Fruit fly (Drosophila melanogaster) whole organism, embryonic: Measurements from ENCODE around the gene nmdyn-D7.

Source experiments
- Abd-B ChIP-seq: fragments of 200-800 bp; sonication (Bioruptor generic); optimal IDR thresholded peaks from 2 replicates; lab custom pipeline; 2018; ENCODE audit warnings: missing biosample characterization, mild to moderate bottlenecking, missing genetic modification characterization, moderate library complexity
- Ada2b ChIP-seq: fragments of 200-800 bp; sonication (Bioruptor generic); IDR thresholded peaks from 2 replicates; pipeline ENCODE4 v1.3.6; 2022; ENCODE audit warnings: missing biosample characterization, missing genetic modification characterization
- Blimp-1 ChIP-seq: fragments of 200-800 bp; sonication (Bioruptor generic); optimal IDR thresholded peaks from 3 replicates; lab custom pipeline; 2018; ENCODE audit warnings: missing biosample characterization, missing genetic modification characterization, mild to moderate bottlenecking, moderate library complexity, missing genetic modification reagents
- C15 ChIP-seq: fragments of 200-800 bp; sonication (Bioruptor generic); IDR thresholded peaks from 3 replicates; pipeline ENCODE4 v1.3.6; 2022; ENCODE audit warnings: missing biosample characterization, missing genetic modification characterization
- CG10209 ChIP-seq: fragments of 200-800 bp; sonication (Bioruptor generic); optimal IDR thresholded peaks from 3 replicates; lab custom pipeline; 2017; ENCODE audit warnings: missing biosample characterization, mild to moderate bottlenecking, missing genetic modification characterization, missing genetic modification reagents
- CG10543 ChIP-seq: fragments of 200-800 bp; sonication (Bioruptor generic); optimal IDR thresholded peaks from 3 replicates; lab custom pipeline; 2017; ENCODE audit warnings: missing biosample characterization, mild to moderate bottlenecking, missing genetic modification characterization, moderate library complexity
- CG11560 ChIP-seq: fragments of 200-800 bp; sonication (Bioruptor generic); IDR thresholded peaks from 3 replicates; pipeline ENCODE4 v1.3.6; 2022; ENCODE audit warnings: missing biosample characterization, missing genetic modification characterization
- CG14441 ChIP-seq: fragments of 200-800 bp; sonication (Bioruptor generic); IDR thresholded peaks from 2 replicates; pipeline ENCODE4 v1.3.6; 2022; ENCODE audit warnings: missing biosample characterization, missing genetic modification characterization
- CG14710 ChIP-seq: fragments of 200-800 bp; sonication (Bioruptor generic); optimal IDR thresholded peaks from 3 replicates; lab custom pipeline; 2019; ENCODE audit warnings: missing biosample characterization, mild to moderate bottlenecking, missing genetic modification characterization, moderate library complexity
- CG1792 ChIP-seq: fragments of 200-800 bp; sonication (Bioruptor generic); optimal IDR thresholded peaks from 2 replicates; lab custom pipeline; 2016; ENCODE audit warnings: missing biosample characterization, missing genetic modification characterization
- CG18011 ChIP-seq: fragments of 200-800 bp; sonication (Bioruptor generic); optimal IDR thresholded peaks from 2 replicates; lab custom pipeline; 2017; ENCODE audit warnings: missing biosample characterization, missing genetic modification characterization, mild to moderate bottlenecking, moderate library complexity, missing genotype
- CG2889 ChIP-seq: fragments of 200-800 bp; sonication (Bioruptor generic); IDR thresholded peaks from 3 replicates; pipeline ENCODE4 v1.3.6; 2022; ENCODE audit warnings: missing biosample characterization, missing genetic modification characterization
- CG30431 ChIP-seq: fragments of 200-800 bp; sonication (Bioruptor generic); optimal IDR thresholded peaks from 2 replicates; lab custom pipeline; 2017; ENCODE audit warnings: missing biosample characterization, missing genetic modification characterization
- CG31365 ChIP-seq: fragments of 200-800 bp; sonication (Bioruptor generic); optimal IDR thresholded peaks from 2 replicates; lab custom pipeline; 2018; ENCODE audit warnings: missing biosample characterization, mild to moderate bottlenecking, missing genetic modification characterization
- CG7556 ChIP-seq: fragments of 200-800 bp; sonication (Bioruptor generic); optimal IDR thresholded peaks from 2 replicates; lab custom pipeline; 2017; ENCODE audit warnings: missing biosample characterization, mild to moderate bottlenecking, missing genetic modification characterization
- E2f2 ChIP-seq: fragments of 200-800 bp; sonication (Bioruptor generic); IDR thresholded peaks from 2 replicates; pipeline ENCODE4 v1.3.6; 2022; ENCODE audit warnings: missing biosample characterization, missing genetic modification characterization
- Fer1 ChIP-seq: fragments of 200-800 bp; sonication (Bioruptor generic); optimal IDR thresholded peaks from 2 replicates; lab custom pipeline; 2017; ENCODE audit warnings: missing biosample characterization, mild to moderate bottlenecking, missing genetic modification characterization
- Fer3 ChIP-seq: fragments of 200-800 bp; sonication (Bioruptor generic); optimal IDR thresholded peaks from 2 replicates; lab custom pipeline; 2018; ENCODE audit warnings: missing biosample characterization, mild to moderate bottlenecking, missing genetic modification characterization, moderate library complexity
- HLH3B ChIP-seq: fragments of 200-800 bp; sonication (Bioruptor generic); IDR thresholded peaks from 2 replicates; pipeline ENCODE4 v1.3.6; 2022; ENCODE audit warnings: missing biosample characterization, missing genetic modification characterization
- MESR4 ChIP-seq: fragments of 200-800 bp; sonication (Bioruptor generic); optimal IDR thresholded peaks from 2 replicates; lab custom pipeline; 2018; ENCODE audit warnings: missing biosample characterization, mild to moderate bottlenecking, missing genetic modification characterization, moderate library complexity
- Meics ChIP-seq: fragments of 200-800 bp; sonication (Bioruptor generic); optimal IDR thresholded peaks from 2 replicates; lab custom pipeline; 2017; ENCODE audit warnings: missing biosample characterization, mild to moderate bottlenecking, missing genetic modification characterization
- NfI ChIP-seq: fragments of 200-800 bp; sonication (Bioruptor generic); optimal IDR thresholded peaks from 3 replicates; lab custom pipeline; 2018; ENCODE audit warnings: missing biosample characterization, mild to moderate bottlenecking, missing genetic modification characterization, moderate library complexity
- Opbp ChIP-seq: fragments of 200-800 bp; sonication (Bioruptor generic); IDR thresholded peaks from 3 replicates; pipeline ENCODE4 v1.3.6; 2022; ENCODE audit warnings: missing biosample characterization, missing genetic modification characterization; ENCODE audit not compliant: partially characterized antibody
- Ptx1 ChIP-seq: fragments of 200-800 bp; sonication (Bioruptor generic); IDR thresholded peaks from 2 replicates; pipeline ENCODE4 v1.3.6; 2022; ENCODE audit warnings: missing biosample characterization, missing genetic modification characterization
- Sry-β ChIP-seq: fragments of 200-800 bp; sonication (Bioruptor generic); optimal IDR thresholded peaks from 2 replicates; lab custom pipeline; 2018; ENCODE audit warnings: missing biosample characterization, mild to moderate bottlenecking, missing genetic modification characterization, moderate library complexity
- bab2 ChIP-seq: fragments of 200-800 bp; sonication (Bioruptor generic); optimal IDR thresholded peaks from 2 replicates; lab custom pipeline; 2016; ENCODE audit warnings: missing biosample characterization, missing genetic modification characterization
- bsh ChIP-seq, 2 experiments: fragments of 200-800 bp; sonication (Bioruptor generic); optimal IDR thresholded peaks; 2 replicates each; lab custom pipeline; 2017 to 2018; ENCODE audit warnings: mild to moderate bottlenecking in 2 of 2, missing biosample characterization in 2 of 2, missing genetic modification characterization in 2 of 2, moderate library complexity in 1 of 2
- cato ChIP-seq: fragments of 200-800 bp; sonication (Bioruptor generic); optimal IDR thresholded peaks from 2 replicates; lab custom pipeline; 2016; ENCODE audit warnings: missing biosample characterization, missing genetic modification characterization, borderline replicate concordance
- chn ChIP-seq: fragments of 200-800 bp; sonication (Bioruptor generic); optimal IDR thresholded peaks from 2 replicates; lab custom pipeline; 2016; ENCODE audit warnings: missing biosample characterization, missing genetic modification characterization
- eyg ChIP-seq: fragments of 200-800 bp; sonication (Bioruptor generic); optimal IDR thresholded peaks from 3 replicates; lab custom pipeline; 2016; ENCODE audit warnings: missing biosample characterization, missing genetic modification characterization
- fd96Cb ChIP-seq: fragments of 200-800 bp; sonication (Bioruptor generic); optimal IDR thresholded peaks from 2 replicates; lab custom pipeline; 2018; ENCODE audit warnings: missing biosample characterization, mild to moderate bottlenecking, missing genetic modification characterization, moderate library complexity
- fru ChIP-seq: fragments of >200 bp; optimal IDR thresholded peaks from 2 replicates; lab custom pipeline; 2017
- gcm ChIP-seq: fragments of 200-800 bp; sonication (Bioruptor generic); optimal IDR thresholded peaks from 2 replicates; lab custom pipeline; 2019; ENCODE audit warnings: missing biosample characterization, mild to moderate bottlenecking, missing genetic modification characterization, moderate library complexity
- hbn ChIP-seq: fragments of 200-800 bp; sonication (Bioruptor generic); IDR thresholded peaks from 2 replicates; pipeline ENCODE4 v1.3.6; 2022; ENCODE audit warnings: missing biosample characterization, missing genetic modification characterization; ENCODE audit not compliant: partially characterized antibody
- inv ChIP-seq: fragments of 200-800 bp; sonication (Bioruptor generic); IDR thresholded peaks from 2 replicates; pipeline ENCODE4 v1.3.6; 2022; ENCODE audit warnings: missing biosample characterization, missing genetic modification characterization; ENCODE audit not compliant: partially characterized antibody
- jigr1 ChIP-seq: fragments of 200-800 bp; sonication (Bioruptor generic); IDR thresholded peaks from 3 replicates; pipeline ENCODE4 v1.3.6; 2022; ENCODE audit warnings: missing biosample characterization, missing genetic modification characterization
- knrl ChIP-seq: fragments of 200-800 bp; sonication (Bioruptor generic); IDR thresholded peaks from 3 replicates; pipeline ENCODE4 v1.3.6; 2022; ENCODE audit warnings: missing biosample characterization, missing genetic modification characterization; ENCODE audit not compliant: partially characterized antibody
- lov ChIP-seq, 2 experiments: fragments of 200-800 bp in 1 of 2; fragments of >200 bp in 1 of 2; sonication (Bioruptor generic) in 1 of 2; IDR thresholded peaks in 1 of 2; optimal IDR thresholded peaks in 1 of 2; 2 replicates in 1 of 2; 3 replicates in 1 of 2; pipeline versions ENCODE4 v1.3.6 to Lab custom; 2017 to 2022; ENCODE audit warnings: missing biosample characterization in 1 of 2, missing genetic modification characterization in 1 of 2
- nau ChIP-seq: fragments of 200-800 bp; sonication (Bioruptor generic); optimal IDR thresholded peaks from 3 replicates; lab custom pipeline; 2017; ENCODE audit warnings: missing biosample characterization, mild to moderate bottlenecking, missing genetic modification characterization, missing genetic modification reagents
- otp ChIP-seq: fragments of 200-800 bp; sonication (Bioruptor generic); IDR thresholded peaks from 3 replicates; pipeline ENCODE4, ENCODE4 v1.3.6; 2022; ENCODE audit warnings: missing biosample characterization, missing genetic modification characterization
- pho ChIP-seq: fragments of 200-800 bp; sonication (Bioruptor generic); optimal IDR thresholded peaks from 2 replicates; lab custom pipeline; 2016; ENCODE audit warnings: missing biosample characterization, missing genetic modification characterization
- pzg ChIP-seq: fragments of 200-800 bp; sonication (Bioruptor generic); optimal IDR thresholded peaks from 3 replicates; lab custom pipeline; 2018; ENCODE audit warnings: missing biosample characterization, mild to moderate bottlenecking, missing genetic modification characterization, moderate library complexity
- ranshi ChIP-seq: fragments of 200-800 bp; sonication (Bioruptor generic); IDR thresholded peaks from 2 replicates; pipeline ENCODE4 v1.3.6; 2022; ENCODE audit warnings: missing biosample characterization, missing genetic modification characterization
- sc ChIP-seq, 3 experiments: fragments of >200 bp in 2 of 3; fragments of 200-800 bp in 1 of 3; sonication (Bioruptor generic) in 1 of 3; optimal IDR thresholded peaks; 2 replicates in 2 of 3; 3 replicates in 1 of 3; lab custom pipeline; 2017; ENCODE audit warnings: mild to moderate bottlenecking in 1 of 3, missing biosample characterization in 1 of 3, missing genetic modification characterization in 1 of 3, missing genetic modification reagents in 1 of 3
- sens ChIP-seq: fragments of 200-800 bp; sonication (Bioruptor generic); peaks from one replicate; lab custom pipeline; 2016; ENCODE audit warnings: missing biosample characterization, missing genetic modification characterization
- sima ChIP-seq: fragments of 200-800 bp; sonication (Bioruptor generic); optimal IDR thresholded peaks from 2 replicates; lab custom pipeline; 2016; ENCODE audit warnings: missing biosample characterization, missing genetic modification characterization
- toy ChIP-seq: fragments of 200-800 bp; sonication (Bioruptor generic); IDR thresholded peaks from 2 replicates; pipeline ENCODE4 v1.3.6; 2022; ENCODE audit warnings: missing biosample characterization, missing genetic modification characterization
- trh ChIP-seq: fragments of 200-800 bp; sonication (Bioruptor generic); optimal IDR thresholded peaks from 2 replicates; lab custom pipeline; 2016; ENCODE audit warnings: missing biosample characterization, missing genetic modification characterization
- vvl ChIP-seq: fragments of 200-800 bp; sonication (Bioruptor generic); IDR thresholded peaks from 2 replicates; pipeline ENCODE4 v1.3.6; 2022; ENCODE audit warnings: missing biosample characterization, missing genetic modification characterization
- zfh1 ChIP-seq: fragments of 200-800 bp; sonication (Bioruptor generic); IDR thresholded peaks from 3 replicates; pipeline ENCODE4 v1.3.6; 2022; ENCODE audit warnings: missing biosample characterization, missing genetic modification characterization

The nmdyn-D7 gene

DNA sequence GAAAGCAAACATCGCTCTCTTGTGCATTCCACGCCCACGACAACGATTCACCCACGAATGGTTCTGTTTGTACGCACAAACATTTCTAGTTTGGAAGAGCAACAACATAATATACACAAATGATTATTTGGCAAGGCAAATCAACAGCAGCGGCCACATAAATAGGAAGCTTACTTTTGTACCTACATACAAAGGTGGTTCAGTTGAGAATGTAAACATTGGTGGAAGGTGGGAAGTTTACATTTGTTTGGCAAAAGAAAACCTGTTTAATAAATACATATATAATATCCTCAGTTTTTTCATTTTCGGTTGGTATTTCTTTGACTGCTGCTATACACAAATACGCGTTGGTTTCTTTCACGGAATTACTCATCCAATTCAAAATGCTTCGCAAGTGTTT is 22.8 kb downstream of the nmdyn-D7 start (continued):
- TF ChIP-seq CG10543 (peak; percentile 42), sens (GFP tag; lab: Kevin White, UChicago) (peak; percentile 98), fru (no peak), CG14710 (tag; lab: Kevin White, UChicago) (peak; percentile 82), knrl (GFP tag; lab: Robert Waterston, UW) (no peak), cato (GFP tag; lab: Kevin White, UChicago) (peak; percentile 65), bab2 (GFP tag; lab: Kevin White, UChicago) (peak; percentile 86), CG2889 (GFP tag; lab: Robert Waterston, UW) (no peak), CG7556 (GFP tag; lab: Kevin White, UChicago) (peak; percentile 82), sima (GFP tag; lab: Kevin White, UChicago) (peak; percentile 67), pzg (GFP tag; lab: Kevin White, UChicago) (peak; percentile 6), bsh (GFP tag; optimal IDR thresholded peaks at IDR 0.05; lab: Kevin White, UChicago) (peak in 1 of 2 experiments; percentile 90), Fer3 (tag; lab: Kevin White, UChicago) (peak; percentile 92), nau (GFP tag; lab: Kevin White, UChicago) (peak; percentile 90), otp (GFP tag; lab: Robert Waterston, UW) (no peak), eyg (GFP tag; lab: Kevin White, UChicago) (peak; percentile 69), Fer1 (GFP tag; lab: Kevin White, UChicago) (peak; percentile 91), toy (no peak), gcm (GFP tag; lab: Kevin White, UChicago) (peak; percentile 84), CG30431 (GFP tag; lab: Kevin White, UChicago) (peak; percentile 72), sc (optimal IDR thresholded peaks at IDR 0.05; lab: Kevin White, UChicago) (no peak), sc (GFP tag; optimal IDR thresholded peaks at IDR 0.05; lab: Kevin White, UChicago) (peak; percentile 79), Opbp (GFP tag; lab: Robert Waterston, UW) (no peak), trh (GFP tag; lab: Kevin White, UChicago) (peak; percentile 45), Ptx1 (GFP tag; lab: Robert Waterston, UW) (no peak), NfI (GFP tag; lab: Kevin White, UChicago) (peak; percentile 92), CG14441 (no peak), Abd-B (GFP tag; lab: Kevin White, UChicago) (peak; percentile 78), ranshi (no peak), pho (GFP tag; lab: Kevin White, UChicago) (peak; percentile 77), inv (GFP tag; lab: Robert Waterston, UW) (no peak), CG11560 (tag; lab: Robert Waterston, UW) (no peak), CG18011 (GFP tag; lab: Kevin White, UChicago) (peak; percentile 76), chn (GFP tag; lab: Kevin White, UChicago) (peak; percentile 84), CG1792 (GFP tag; lab: Kevin White, UChicago) (peak; percentile 71), CG31365 (tag; lab: Kevin White, UChicago) (peak; percentile 83), E2f2 (GFP tag; lab: Robert Waterston, UW) (no peak), lov (optimal IDR thresholded peaks at IDR 0.05; lab: Kevin White, UChicago) (no peak), lov (GFP tag; IDR thresholded peaks at IDR 0.05; lab: Robert Waterston, UW) (no peak), Ada2b (GFP tag; lab: Robert Waterston, UW) (no peak), jigr1 (no peak), Sry-β (GFP tag; lab: Kevin White, UChicago) (peak; percentile 29), fd96Cb (tag; lab: Kevin White, UChicago) (peak; percentile 90), Blimp-1 (peak; percentile 72), zfh1 (no peak), MESR4 (peak; percentile 40), Meics (GFP tag; lab: Kevin White, UChicago) (peak; percentile 89), hbn (GFP tag; lab: Robert Waterston, UW) (no peak), CG10209 (peak; percentile 92), C15 (no peak), vvl (GFP tag; lab: Robert Waterston, UW) (no peak), HLH3B (GFP tag; lab: Robert Waterston, UW) (no peak)
